Worm (Caenorhabditis elegans) whole organism, L2 larva: Measurements from ENCODE around the gene clec-219.

ENCODE experiments used
- aly-2 ChIP-seq: fragments of 150-350 bp; optimal IDR thresholded peaks from 2 replicates; lab custom pipeline; 2014; ENCODE audit warnings: missing biosample characterization, missing genetic modification characterization
- ama-1 ChIP-seq: fragments of 150-350 bp; optimal IDR thresholded peaks from 2 replicates; lab custom pipeline; 2018; ENCODE audit warnings: inconsistent platforms
- blmp-1 ChIP-seq: sonication (generic microtip); optimal IDR thresholded peaks from 2 replicates; lab custom pipeline; 2017; ENCODE audit warnings: missing genetic modification characterization, mild to moderate bottlenecking, missing compliant biosample characterization, antibody characterized with exemption, moderate library complexity; ENCODE audit not compliant: insufficient read depth
- ceh-16 ChIP-seq: fragments of 150-350 bp; optimal IDR thresholded peaks from 2 replicates; lab custom pipeline; 2014; ENCODE audit warnings: missing biosample characterization, missing genetic modification characterization
- egl-27 ChIP-seq: sonication (generic microtip); optimal IDR thresholded peaks from 3 replicates; lab custom pipeline; 2017; ENCODE audit warnings: missing biosample characterization, missing genetic modification reagents, missing genetic modification characterization
- elt-1 ChIP-seq: fragments of 150-350 bp; optimal IDR thresholded peaks from 2 replicates; lab custom pipeline; 2014; ENCODE audit warnings: missing biosample characterization, missing genetic modification characterization
- fos-1 ChIP-seq: fragments of 150-350 bp; optimal IDR thresholded peaks from 2 replicates; lab custom pipeline; 2014; ENCODE audit warnings: missing biosample characterization, missing genetic modification characterization
- mdl-1 ChIP-seq, 2 experiments: fragments of 150-350 bp in 1 of 2; sonication (generic microtip) in 1 of 2; optimal IDR thresholded peaks; 2 replicates each; lab custom pipeline; 2017; ENCODE audit warnings: missing biosample characterization in 2 of 2, missing genetic modification characterization in 2 of 2
- nhr-11 ChIP-seq: fragments of 150-350 bp; optimal IDR thresholded peaks from 2 replicates; lab custom pipeline; 2014; ENCODE audit warnings: missing biosample characterization, missing genetic modification characterization
- nhr-129 ChIP-seq: fragments of 150-350 bp; optimal IDR thresholded peaks from 2 replicates; lab custom pipeline; 2014; ENCODE audit warnings: missing biosample characterization, missing genetic modification characterization
- nhr-25 ChIP-seq: fragments of 150-350 bp; sonication (generic microtip); optimal IDR thresholded peaks from 3 replicates; lab custom pipeline; 2014; ENCODE audit warnings: missing biosample characterization, missing genetic modification characterization
- skn-1 ChIP-seq: sonication (generic microtip); optimal IDR thresholded peaks from 2 replicates; lab custom pipeline; 2017; ENCODE audit warnings: missing biosample characterization, missing genetic modification characterization
- unc-39 ChIP-seq: fragments of 150-350 bp; optimal IDR thresholded peaks from 2 replicates; lab custom pipeline; 2014; ENCODE audit warnings: missing biosample characterization, missing genetic modification characterization
- zag-1 ChIP-seq: fragments of 150-350 bp; optimal IDR thresholded peaks from 2 replicates; lab custom pipeline; 2014; ENCODE audit warnings: missing biosample characterization, missing genetic modification characterization

DNA sequence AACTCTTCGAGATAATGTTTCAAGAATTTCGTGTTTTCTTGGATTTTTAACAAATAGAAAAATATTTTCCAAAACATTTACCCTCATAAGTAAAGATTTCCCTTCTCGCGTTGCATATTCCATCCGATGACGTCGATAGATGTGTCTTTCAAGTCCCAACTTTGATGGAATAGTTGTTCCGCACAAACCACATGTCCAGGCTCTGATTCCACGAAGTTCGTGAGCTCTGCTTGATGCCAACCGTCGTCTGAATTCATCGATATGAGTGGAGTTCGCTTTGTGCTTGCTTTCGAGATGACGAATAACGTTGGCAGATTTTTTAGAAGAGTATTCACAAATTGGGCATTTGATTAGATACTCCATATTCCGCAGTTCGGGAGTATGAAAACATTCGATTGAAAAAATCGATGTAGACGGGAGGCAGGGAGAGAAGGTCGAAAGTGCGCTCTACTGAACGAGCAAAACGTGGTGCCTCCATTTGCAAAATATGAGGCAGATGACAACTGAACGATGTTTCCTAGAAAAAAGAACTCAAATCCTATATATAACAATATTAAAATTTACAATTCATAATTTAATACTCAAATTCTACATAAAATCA lies 17.2 kb upstream of the clec-219 start, which contains the start of gene W02D7.6:
- TF ChIP-seq aly-2 (no peak), ama-1 (no peak), ceh-16 (tag; lab: Kevin White, UChicago) (no peak), blmp-1 (tag; lab: Kevin White, UChicago) (no peak), zag-1 (tag; lab: Kevin White, UChicago) (no peak), nhr-129 (peak; percentile 48), elt-1 (tag; lab: Kevin White, UChicago) (no peak), unc-39 (no peak), fos-1 (tag; lab: Kevin White, UChicago) (no peak), nhr-11 (tag; lab: Kevin White, UChicago) (no peak), skn-1 (tag; lab: Kevin White, UChicago) (no peak), mdl-1 (tag; optimal IDR thresholded peaks at IDR 0.05; lab: Kevin White, UChicago) (no peak), egl-27 (no peak), nhr-25 (tag; lab: Kevin White, UChicago) (no peak)
